Fruit fly (Drosophila melanogaster) whole organism, embryonic: ENCODE results near the gene CG13390.

Source experiments
- Ada2b ChIP-seq: fragments of 200-800 bp; sonication (Bioruptor generic); IDR thresholded peaks from 2 replicates; pipeline ENCODE4 v1.3.6; 2022; ENCODE audit warnings: missing biosample characterization, missing genetic modification characterization
- Atf6 ChIP-seq: fragments of 200-800 bp; sonication (Bioruptor generic); IDR thresholded peaks from 2 replicates; pipeline ENCODE4 v1.3.6; 2022; ENCODE audit warnings: missing biosample characterization, missing genetic modification characterization
- B-H1 ChIP-seq: fragments of 200-800 bp; sonication (Bioruptor generic); IDR thresholded peaks from 3 replicates; pipeline ENCODE4 v1.3.6; 2022; ENCODE audit warnings: missing biosample characterization, missing genetic modification characterization
- CG10147 ChIP-seq: fragments of 200-800 bp; sonication (Bioruptor generic); optimal IDR thresholded peaks from 2 replicates; lab custom pipeline; 2019; ENCODE audit warnings: missing biosample characterization, mild to moderate bottlenecking, missing genetic modification characterization, moderate library complexity
- CG10209 ChIP-seq: fragments of 200-800 bp; sonication (Bioruptor generic); optimal IDR thresholded peaks from 3 replicates; lab custom pipeline; 2017; ENCODE audit warnings: missing biosample characterization, mild to moderate bottlenecking, missing genetic modification characterization, missing genetic modification reagents
- CG10321 ChIP-seq: fragments of 200-800 bp; sonication (Bioruptor generic); IDR thresholded peaks from 2 replicates; pipeline ENCODE4 v1.3.6; 2022; ENCODE audit warnings: missing biosample characterization, missing genetic modification characterization
- CG11398 ChIP-seq: fragments of 200-800 bp; sonication (Bioruptor generic); optimal IDR thresholded peaks from 2 replicates; lab custom pipeline; 2016; ENCODE audit warnings: missing biosample characterization, missing genetic modification characterization
- CG12659 ChIP-seq: fragments of 200-800 bp; sonication (Bioruptor generic); optimal IDR thresholded peaks from 3 replicates; lab custom pipeline; 2017; ENCODE audit warnings: mild to moderate bottlenecking, missing biosample characterization, missing genetic modification reagents, missing genetic modification characterization
- CG1603 ChIP-seq: fragments of 200-800 bp; sonication (Bioruptor generic); optimal IDR thresholded peaks from 2 replicates; lab custom pipeline; 2019; ENCODE audit warnings: missing biosample characterization, mild to moderate bottlenecking, missing genetic modification characterization, moderate library complexity
- CG16815 ChIP-seq: fragments of 200-800 bp; sonication (Bioruptor generic); optimal IDR thresholded peaks from 3 replicates; lab custom pipeline; 2017; ENCODE audit warnings: missing biosample characterization, mild to moderate bottlenecking, missing genetic modification characterization
- CG17385 ChIP-seq: fragments of 200-800 bp; sonication (Bioruptor generic); optimal IDR thresholded peaks from 3 replicates; lab custom pipeline; 2018; ENCODE audit warnings: missing biosample characterization, mild to moderate bottlenecking, missing genetic modification characterization
- CG2129 ChIP-seq: fragments of 200-800 bp; sonication (Bioruptor generic); IDR thresholded peaks from 2 replicates; pipeline ENCODE4 v1.3.6; 2022; ENCODE audit warnings: missing biosample characterization, missing genetic modification characterization; ENCODE audit not compliant: partially characterized antibody
- CG2199 ChIP-seq: fragments of 200-800 bp; sonication (Bioruptor generic); IDR thresholded peaks from 3 replicates; pipeline ENCODE4 v1.3.6; 2022; ENCODE audit warnings: missing biosample characterization, missing genetic modification characterization
- CG2712 ChIP-seq: fragments of 200-800 bp; optimal IDR thresholded peaks from 3 replicates; lab custom pipeline; 2019; ENCODE audit warnings: missing biosample characterization, mild to moderate bottlenecking, missing genetic modification characterization, moderate library complexity
- CG3726 ChIP-seq: fragments of 200-800 bp; sonication (Bioruptor generic); IDR thresholded peaks from 3 replicates; pipeline ENCODE4, ENCODE4 v1.3.6; 2022; ENCODE audit warnings: missing biosample characterization, missing genetic modification characterization
- CG42726 ChIP-seq: fragments of 200-800 bp; sonication (Bioruptor generic); IDR thresholded peaks from 2 replicates; pipeline ENCODE4 v1.3.6; 2022; ENCODE audit warnings: missing biosample characterization, missing genetic modification characterization; ENCODE audit not compliant: partially characterized antibody
- CG4360 ChIP-seq: fragments of 200-800 bp; sonication (Bioruptor generic); IDR thresholded peaks from 2 replicates; pipeline ENCODE4 v1.3.6; 2022; ENCODE audit warnings: missing biosample characterization, missing genetic modification characterization
- CG43689 ChIP-seq: fragments of 200-800 bp; sonication (Bioruptor generic); IDR thresholded peaks from 2 replicates; pipeline ENCODE4 v1.3.6; 2022; ENCODE audit warnings: missing biosample characterization, missing genetic modification characterization
- CG4854 ChIP-seq: fragments of 200-800 bp; sonication (Bioruptor generic); optimal IDR thresholded peaks from 2 replicates; lab custom pipeline; 2016; ENCODE audit warnings: missing biosample characterization, missing genetic modification characterization, inconsistent platforms
- CG7271 ChIP-seq: fragments of 200-800 bp; sonication (Bioruptor generic); optimal IDR thresholded peaks from 2 replicates; lab custom pipeline; 2018; ENCODE audit warnings: missing biosample characterization, mild to moderate bottlenecking, missing genetic modification characterization, moderate library complexity
- CG7372 ChIP-seq: fragments of 200-800 bp; sonication (Bioruptor generic); IDR thresholded peaks from 2 replicates; pipeline ENCODE4 v1.3.6; 2022; ENCODE audit warnings: missing biosample characterization, missing genetic modification characterization
- CHES-1-like ChIP-seq: fragments of 200-800 bp; sonication (Bioruptor generic); optimal IDR thresholded peaks from 2 replicates; lab custom pipeline; 2016; ENCODE audit warnings: missing biosample characterization, missing genetic modification characterization
- CTCF ChIP-seq: fragments of 200-800 bp; sonication (Bioruptor generic); optimal IDR thresholded peaks from 2 replicates; lab custom pipeline; 2017; ENCODE audit warnings: missing biosample characterization, mild to moderate bottlenecking, missing genetic modification characterization, moderate library complexity
- CkIIα-i1 ChIP-seq: fragments of 200-800 bp; sonication (Bioruptor generic); IDR thresholded peaks from 2 replicates; pipeline ENCODE4 v1.3.6; 2022; ENCODE audit warnings: missing biosample characterization, missing genetic modification characterization
- Deaf1 ChIP-seq: fragments of 200-800 bp; optimal IDR thresholded peaks from 3 replicates; lab custom pipeline; 2019; ENCODE audit warnings: missing biosample characterization, mild to moderate bottlenecking, missing genetic modification characterization, moderate library complexity
- Dref ChIP-seq: fragments of 200-800 bp; sonication (Bioruptor generic); IDR thresholded peaks from 2 replicates; pipeline ENCODE4 v1.3.6; 2022; ENCODE audit warnings: missing biosample characterization, missing genetic modification characterization
- HmgD ChIP-seq: fragments of 200-800 bp; sonication (Bioruptor generic); optimal IDR thresholded peaks from 3 replicates; lab custom pipeline; 2016; ENCODE audit warnings: missing biosample characterization, missing genetic modification characterization
- Hr3 ChIP-seq: fragments of 200-800 bp; sonication (Bioruptor generic); optimal IDR thresholded peaks from 3 replicates; lab custom pipeline; 2016; ENCODE audit warnings: missing biosample characterization, missing genetic modification characterization
- Hr78 ChIP-seq, 2 experiments: fragments of 200-800 bp in 1 of 2; fragments of >200 bp in 1 of 2; sonication (Bioruptor generic) in 1 of 2; optimal IDR thresholded peaks; 2 replicates each; lab custom pipeline; 2017 to 2019; ENCODE audit warnings: missing biosample characterization in 2 of 2, missing genetic modification characterization in 2 of 2, mild to moderate bottlenecking in 1 of 2, moderate library complexity in 1 of 2
- Myb ChIP-seq: fragments of 200-800 bp; sonication (Bioruptor generic); optimal IDR thresholded peaks from 2 replicates; lab custom pipeline; 2016; ENCODE audit warnings: missing biosample characterization, missing genetic modification characterization
- NK7.1 ChIP-seq: fragments of 200-800 bp; sonication (Bioruptor generic); optimal IDR thresholded peaks from 3 replicates; lab custom pipeline; 2016; ENCODE audit warnings: missing biosample characterization, missing genetic modification characterization
- NfI ChIP-seq: fragments of 200-800 bp; sonication (Bioruptor generic); optimal IDR thresholded peaks from 3 replicates; lab custom pipeline; 2018; ENCODE audit warnings: missing biosample characterization, mild to moderate bottlenecking, missing genetic modification characterization, moderate library complexity
- Sry-δ ChIP-seq: fragments of 200-800 bp; sonication (Bioruptor generic); optimal IDR thresholded peaks from 2 replicates; lab custom pipeline; 2016; ENCODE audit warnings: missing biosample characterization, missing genetic modification characterization
- ara ChIP-seq: fragments of 200-800 bp; sonication (Bioruptor generic); IDR thresholded peaks from 2 replicates; pipeline ENCODE4 v1.3.6; 2022; ENCODE audit warnings: missing biosample characterization, missing genetic modification characterization
- ase ChIP-seq: fragments of 200-800 bp; sonication (Bioruptor generic); IDR thresholded peaks from 3 replicates; pipeline ENCODE4 v1.3.6; 2022; ENCODE audit warnings: missing biosample characterization, missing genetic modification characterization
- ash1 ChIP-seq: fragments of 200-800 bp; sonication (Bioruptor generic); optimal IDR thresholded peaks from 2 replicates; lab custom pipeline; 2018; ENCODE audit warnings: missing biosample characterization, mild to moderate bottlenecking, missing genetic modification characterization
- bsh ChIP-seq, 2 experiments: fragments of 200-800 bp; sonication (Bioruptor generic); optimal IDR thresholded peaks; 2 replicates each; lab custom pipeline; 2017 to 2018; ENCODE audit warnings: mild to moderate bottlenecking in 2 of 2, missing biosample characterization in 2 of 2, missing genetic modification characterization in 2 of 2, moderate library complexity in 1 of 2
- btn ChIP-seq: fragments of 200-800 bp; sonication (Bioruptor generic); optimal IDR thresholded peaks from 2 replicates; lab custom pipeline; 2016; ENCODE audit warnings: missing biosample characterization, missing genetic modification characterization
- cato ChIP-seq: fragments of 200-800 bp; sonication (Bioruptor generic); optimal IDR thresholded peaks from 2 replicates; lab custom pipeline; 2016; ENCODE audit warnings: missing biosample characterization, missing genetic modification characterization, borderline replicate concordance
- danr ChIP-seq: fragments of 200-800 bp; sonication (Bioruptor generic); IDR thresholded peaks from 2 replicates; pipeline ENCODE4 v1.3.6; 2022; ENCODE audit warnings: missing biosample characterization, missing genetic modification characterization
- dmrt11E ChIP-seq: fragments of 200-800 bp; sonication (Bioruptor generic); optimal IDR thresholded peaks from 3 replicates; lab custom pipeline; 2018; ENCODE audit warnings: missing biosample characterization, mild to moderate bottlenecking, missing genetic modification characterization, moderate library complexity
- ham ChIP-seq: fragments of 200-800 bp; sonication (Bioruptor generic); IDR thresholded peaks from 2 replicates; pipeline ENCODE4 v1.3.6; 2022; ENCODE audit warnings: missing biosample characterization, missing genetic modification characterization
- kni ChIP-seq: fragments of 200-800 bp; sonication (Bioruptor generic); optimal IDR thresholded peaks from 3 replicates; lab custom pipeline; 2017; ENCODE audit warnings: mild to moderate bottlenecking, missing biosample characterization, missing genetic modification reagents, missing genetic modification characterization
- lab ChIP-seq: fragments of 200-800 bp; sonication (Bioruptor generic); optimal IDR thresholded peaks from 3 replicates; lab custom pipeline; 2017; ENCODE audit warnings: missing biosample characterization, missing genetic modification characterization, mild to moderate bottlenecking, moderate library complexity, missing genetic modification reagents
- nau ChIP-seq: fragments of 200-800 bp; sonication (Bioruptor generic); optimal IDR thresholded peaks from 3 replicates; lab custom pipeline; 2017; ENCODE audit warnings: missing biosample characterization, mild to moderate bottlenecking, missing genetic modification characterization, missing genetic modification reagents
- nom ChIP-seq: fragments of 200-800 bp; sonication (Bioruptor generic); optimal IDR thresholded peaks from 2 replicates; lab custom pipeline; 2017; ENCODE audit warnings: missing biosample characterization, missing genetic modification characterization, mild to moderate bottlenecking, moderate library complexity, missing genetic modification reagents
- rib ChIP-seq: fragments of 200-800 bp; sonication (Bioruptor generic); IDR thresholded peaks from 2 replicates; pipeline ENCODE4 v1.3.6; 2022; ENCODE audit warnings: missing biosample characterization, missing genetic modification characterization
- row ChIP-seq: fragments of 200-800 bp; sonication (Bioruptor generic); IDR thresholded peaks from 3 replicates; pipeline ENCODE4 v1.3.6; 2022; ENCODE audit warnings: missing biosample characterization, missing genetic modification characterization
- sna ChIP-seq: fragments of 200-800 bp; sonication (Bioruptor generic); IDR thresholded peaks from 2 replicates; pipeline ENCODE4 v1.3.6; 2022; ENCODE audit warnings: missing biosample characterization, missing genetic modification characterization; ENCODE audit not compliant: partially characterized antibody
- sr ChIP-seq: fragments of 200-800 bp; sonication (Bioruptor generic); IDR thresholded peaks from 3 replicates; pipeline ENCODE4 v1.3.6; 2022; ENCODE audit warnings: missing biosample characterization, missing genetic modification characterization
- toy ChIP-seq: fragments of 200-800 bp; sonication (Bioruptor generic); IDR thresholded peaks from 2 replicates; pipeline ENCODE4 v1.3.6; 2022; ENCODE audit warnings: missing biosample characterization, missing genetic modification characterization

The CG13390 gene

dm6 chr2L:8382646-8383045, 6.0 kb upstream of the CG13390 start, which contains the start of the genes CG13392 and Rcd4 (continued):
- TF ChIP-seq CG4360 (GFP tag; lab: Robert Waterston, UW) (no peak), CG1603 (tag; lab: Kevin White, UChicago) (peak; percentile 85), CHES-1-like (peak; percentile 79), ash1 (peak; percentile 15), CG4854 (GFP tag; lab: Kevin White, UChicago) (peak; percentile 45), ase (GFP tag; lab: Robert Waterston, UW) (no peak), CG10147 (GFP tag; lab: Kevin White, UChicago) (peak; percentile 58), Dref (GFP tag; lab: Robert Waterston, UW) (peak; percentile 57), CG42726 (GFP tag; lab: Robert Waterston, UW) (no peak), CG12659 (peak; percentile 84), CG17385 (GFP tag; lab: Kevin White, UChicago) (peak; percentile 65), CG7372 (0 out of 2 replicates have a peak, but pooled peaks have one; percentile 12), toy (GFP tag; lab: Robert Waterston, UW) (no peak), bsh (GFP tag; optimal IDR thresholded peaks at IDR 0.05; lab: Kevin White, UChicago) (peak in 1 of 2 experiments; percentile 44), CG16815 (GFP tag; lab: Kevin White, UChicago) (peak; percentile 24), sna (GFP tag; lab: Robert Waterston, UW) (peak; percentile 71; the same call in 1 of the 2 replicates), HmgD (peak; percentile 63), Myb (peak; percentile 77), CTCF (peak; percentile 11), CG2129 (GFP tag; lab: Robert Waterston, UW) (no peak), NfI (peak; percentile 72), Hr3 (GFP tag; lab: Kevin White, UChicago) (peak; percentile 25), CG10209 (GFP tag; lab: Kevin White, UChicago) (peak; percentile 57), Atf6 (GFP tag; lab: Robert Waterston, UW) (no peak), nom (peak; percentile 52), CG11398 (GFP tag; lab: Kevin White, UChicago) (peak; percentile 65), lab (GFP tag; lab: Kevin White, UChicago) (peak; percentile 87), nau (GFP tag; lab: Kevin White, UChicago) (peak; percentile 32), Sry-δ (GFP tag; lab: Kevin White, UChicago) (peak; percentile 73), btn (peak; percentile 30), ara (GFP tag; lab: Robert Waterston, UW) (0 out of 2 replicates have a peak, but pooled peaks have one; percentile 29), CG7271 (tag; lab: Kevin White, UChicago) (peak; percentile 70), Hr78 (GFP tag; optimal IDR thresholded peaks at IDR 0.05; lab: Kevin White, UChicago) (no peak), CG3726 (GFP tag; lab: Robert Waterston, UW) (no peak), sr (GFP tag; lab: Robert Waterston, UW) (no peak), CG2712 (tag; lab: Kevin White, UChicago) (peak; percentile 46), CG2199 (no peak), ham (GFP tag; lab: Robert Waterston, UW) (no peak), cato (GFP tag; lab: Kevin White, UChicago) (no peak), danr (GFP tag; lab: Robert Waterston, UW) (no peak), NK7.1 (GFP tag; lab: Kevin White, UChicago) (peak; percentile 23), Deaf1 (tag; lab: Kevin White, UChicago) (peak; percentile 26), B-H1 (GFP tag; lab: Robert Waterston, UW) (no peak), kni (peak; percentile 64), CG10321 (GFP tag; lab: Robert Waterston, UW) (no peak), CkIIα-i1 (GFP tag; lab: Robert Waterston, UW) (no peak), rib (GFP tag; lab: Robert Waterston, UW) (peak; percentile 76), Ada2b (peak; percentile 38), row (GFP tag; lab: Robert Waterston, UW) (peak; percentile 66), CG43689 (GFP tag; lab: Robert Waterston, UW) (no peak), dmrt11E (tag; lab: Kevin White, UChicago) (peak; percentile 21)
